Fruit fly (Drosophila melanogaster) S2 (cell line): ENCODE data around the gene CG17738.

Source experiments
- CG8478 ChIP-seq: fragments of >200 bp; optimal IDR thresholded peaks from 2 replicates; lab custom pipeline; 2018
- CTCF ChIP-seq, 2 experiments: fragments of >200 bp; optimal IDR thresholded peaks; 2 replicates each; lab custom pipeline; 2018

DNA sequence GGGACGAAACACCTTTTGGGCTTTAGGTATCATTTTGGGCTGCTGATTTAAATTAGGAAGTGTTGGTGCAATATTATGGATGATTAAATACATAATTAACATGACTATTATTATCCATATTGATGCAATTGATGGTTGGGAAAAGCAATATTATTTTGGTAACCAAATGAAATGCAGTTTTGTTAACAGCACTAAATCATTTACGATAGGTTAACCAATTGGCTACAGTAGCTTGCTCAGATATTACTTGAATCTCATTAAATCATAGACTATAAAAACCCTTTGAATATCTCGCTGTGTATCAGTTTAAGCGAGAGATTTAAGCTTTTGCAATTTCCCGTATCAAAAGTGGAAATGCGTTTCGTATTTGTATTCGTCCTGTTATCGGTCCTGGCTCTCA, 2.1 kb downstream of the CG17738 start, which contains the start of gene Sfp87B:
- TF ChIP-seq CG8478 (lab: Kevin White, UChicago) (no peak), CTCF (optimal IDR thresholded peaks at IDR 0.05; lab: Kevin White, UChicago) (no peak)
